Worm (Caenorhabditis elegans) whole organism, midembryonic: ENCODE data around the gene F11A5.15.

Experiments
- T22C8.4 ChIP-seq: fragments of 200-800 bp; sonication (Bioruptor generic); IDR thresholded peaks from 2 replicates; pipeline ENCODE4 v1.3.6; 2022; ENCODE audit warnings: missing genetic modification characterization, missing compliant biosample characterization
- tab-1 ChIP-seq: fragments of 200-800 bp; sonication (Bioruptor generic); IDR thresholded peaks from 2 replicates; pipeline ENCODE4 v1.3.6; 2022; ENCODE audit warnings: missing genetic modification characterization, missing compliant biosample characterization

ce11 chrV:16209837-16210236 is 8.6 kb downstream of the F11A5.15 start, which contains the start of gene oac-15:
- TF ChIP-seq T22C8.4 (GFP tag; lab: Robert Waterston, UW): no peak
- TF ChIP-seq tab-1 (GFP tag; lab: Robert Waterston, UW): no peak
